Worm (Caenorhabditis elegans) whole organism, mixed stage, embryonic: ENCODE measurements around the gene pqn-80.

ENCODE experiments used
- elt-1 ChIP-seq: sonication (generic microtip); optimal IDR thresholded peaks from 2 replicates; lab custom pipeline; 2017; ENCODE audit warnings: missing genetic modification characterization, mild to moderate bottlenecking, missing compliant biosample characterization, antibody characterized with exemption, moderate library complexity, borderline replicate concordance; ENCODE audit not compliant: insufficient read depth
- elt-3 ChIP-seq: fragments of 150-350 bp; optimal IDR thresholded peaks from 2 replicates; lab custom pipeline; 2014; ENCODE audit warnings: missing biosample characterization, missing genetic modification characterization
- pha-4 ChIP-seq: fragments of 150-350 bp; optimal IDR thresholded peaks from 2 replicates; lab custom pipeline; 2018; ENCODE audit warnings: missing biosample characterization, missing genetic modification reagents, missing genetic modification characterization
- unc-39 ChIP-seq: fragments of 150-350 bp; optimal IDR thresholded peaks from 2 replicates; lab custom pipeline; 2014; ENCODE audit warnings: missing biosample characterization, missing genetic modification characterization
- zip-8 ChIP-seq: fragments of 150-350 bp; optimal IDR thresholded peaks from 2 replicates; lab custom pipeline; 2014; ENCODE audit warnings: missing biosample characterization, missing genetic modification characterization
- ztf-11 ChIP-seq: fragments of 150-350 bp; optimal IDR thresholded peaks from 2 replicates; lab custom pipeline; 2014; ENCODE audit warnings: missing biosample characterization, missing genetic modification characterization

DNA sequence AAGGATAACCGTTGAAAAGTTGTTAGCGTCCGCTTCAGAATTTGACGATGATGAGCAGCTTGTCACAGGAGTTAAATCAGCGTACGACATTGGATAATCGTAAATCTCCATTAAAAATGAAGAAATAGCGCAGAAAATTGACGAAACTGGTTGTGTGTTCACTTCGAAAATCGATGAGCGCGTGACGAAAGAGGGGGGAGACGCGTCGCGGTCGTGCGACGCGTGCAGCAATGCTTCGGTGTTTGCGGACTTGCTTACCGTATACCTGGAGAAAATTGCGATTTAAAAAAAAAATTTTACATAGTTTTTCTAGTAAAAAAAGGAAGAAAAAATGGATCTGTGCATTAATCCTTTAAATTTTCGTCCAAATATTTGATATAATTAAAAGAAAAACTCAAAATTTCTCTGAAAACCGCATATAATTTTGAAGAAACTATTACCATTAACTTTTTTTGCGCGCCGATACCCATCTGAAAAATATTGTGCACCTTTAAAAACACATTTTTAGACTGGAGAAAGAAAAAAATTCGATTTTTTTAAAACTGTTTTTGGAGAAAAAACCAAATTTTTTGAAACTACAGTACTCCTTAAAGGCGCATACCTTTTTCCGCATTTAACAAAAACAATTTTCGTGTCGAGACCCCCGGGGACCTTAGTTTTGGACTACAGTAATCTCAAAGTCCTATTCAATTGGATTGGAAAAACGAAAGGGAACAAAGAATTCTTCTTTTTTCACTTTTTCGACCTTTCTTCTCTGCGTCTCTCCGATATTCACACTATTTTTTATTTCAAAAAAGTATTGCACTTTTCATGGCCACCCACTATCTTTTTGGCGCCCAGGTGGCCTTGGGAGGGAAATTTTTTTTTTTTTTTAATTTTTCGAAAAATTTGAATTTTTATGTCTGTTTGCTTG is 27.7 kb upstream of the pqn-80 start:
- TF ChIP-seq unc-39 (no peak), zip-8 (tag; lab: Kevin White, UChicago) (no peak), ztf-11 (tag; lab: Kevin White, UChicago) (peak; percentile 2), pha-4 (tag; lab: Kevin White, UChicago) (peak; percentile 88), elt-1 (tag; lab: Kevin White, UChicago) (no peak), elt-3 (tag; lab: Kevin White, UChicago) (peak; percentile 7)
